Worm (Caenorhabditis elegans): ENCODE measurements around the gene E02H1.1.

The E02H1.1 gene

DNA sequence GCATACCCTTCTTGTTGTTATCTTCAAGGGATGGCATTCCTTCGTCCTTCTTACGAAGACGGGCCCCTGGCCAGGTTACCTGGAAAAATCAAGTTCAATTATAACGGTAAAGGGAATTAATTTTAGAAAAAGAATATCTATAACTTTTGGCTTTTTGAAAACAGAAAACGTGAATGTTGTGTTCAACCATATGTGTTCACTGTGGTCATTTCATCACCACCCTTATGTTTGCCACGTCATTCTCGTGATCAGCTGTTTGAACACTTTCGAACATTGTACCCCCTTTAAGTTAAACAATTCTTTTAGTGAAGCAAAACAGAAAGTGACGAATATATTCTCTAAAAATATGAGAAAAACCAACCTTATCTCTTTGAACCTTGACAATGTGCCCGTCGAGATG is 27.8 kb upstream of the E02H1.1 start:
- no peak for TF ChIP-seq aly-1 (tag; optimal IDR thresholded peaks at IDR 0.05)
- TF ChIP-seq tbx-11 (GFP tag; IDR thresholded peaks at IDR 0.05), result no peak
- TF ChIP-seq ama-1 (optimal IDR thresholded peaks at IDR 0.05), result no peak
- TF ChIP-seq hnd-1 (tag; optimal IDR thresholded peaks at IDR 0.05), result no peak
- no peak for TF ChIP-seq flt-1 (GFP tag; IDR thresholded peaks at IDR 0.05)
- TF ChIP-seq ceh-13 (GFP tag; optimal IDR thresholded peaks at IDR 0.05), result no peak
- TF ChIP-seq ets-7 (tag; optimal IDR thresholded peaks at IDR 0.05), result no peak
- TF ChIP-seq ceh-36 (tag; optimal IDR thresholded peaks at IDR 0.05), result no peak
- TF ChIP-seq pes-1 (GFP tag; IDR thresholded peaks at IDR 0.05), result no peak
- no peak for TF ChIP-seq sea-1 (GFP tag; conservative IDR thresholded peaks at IDR 0.05)
- TF ChIP-seq scrt-1 (GFP tag; IDR thresholded peaks at IDR 0.05), result no peak
- TF ChIP-seq F13C5.2 (tag; optimal IDR thresholded peaks at IDR 0.05), result no peak
- TF ChIP-seq hmg-4 (GFP tag; optimal IDR thresholded peaks at IDR 0.05), result no peak
- TF ChIP-seq B0310.2 (tag; optimal IDR thresholded peaks at IDR 0.05), result no peak
- TF ChIP-seq tbx-37 (GFP tag; conservative IDR thresholded peaks at IDR 0.05), result no peak
- no peak for TF ChIP-seq hmbx-1 (tag; optimal IDR thresholded peaks at IDR 0.05)
- no peak for TF ChIP-seq tra-4 (tag; optimal IDR thresholded peaks at IDR 0.05)

DNA sequence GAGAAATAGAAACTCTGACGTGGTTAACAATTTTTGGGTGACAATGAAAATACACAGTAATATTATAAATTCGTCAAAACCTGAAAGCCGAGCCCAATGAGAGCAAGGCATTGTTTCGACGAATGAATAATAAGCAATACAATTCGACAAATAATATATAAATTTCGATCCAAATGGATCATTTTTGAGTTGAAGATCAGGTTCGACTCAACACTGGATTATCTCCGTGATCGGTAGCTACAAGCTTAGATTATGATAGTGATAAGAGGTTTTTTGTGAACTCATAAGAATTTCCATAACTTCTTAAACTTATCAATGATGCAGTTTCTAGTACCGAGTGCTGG is 26.9 kb upstream of the E02H1.1 start:
- no peak for TF ChIP-seq B0310.2 (tag; optimal IDR thresholded peaks at IDR 0.05)
- TF ChIP-seq tbx-11 (GFP tag; IDR thresholded peaks at IDR 0.05), result no peak
- TF ChIP-seq ets-7 (tag; optimal IDR thresholded peaks at IDR 0.05), result no peak
- TF ChIP-seq ceh-36 (tag; optimal IDR thresholded peaks at IDR 0.05), result no peak
- TF ChIP-seq ama-1 (optimal IDR thresholded peaks at IDR 0.05), result no peak
- no peak for TF ChIP-seq flt-1 (GFP tag; IDR thresholded peaks at IDR 0.05)
- no peak for TF ChIP-seq pes-1 (GFP tag; IDR thresholded peaks at IDR 0.05)

- TF ChIP-seq ama-1 (optimal IDR thresholded peaks at IDR 0.05) (no peak), tbx-11 (GFP tag; IDR thresholded peaks at IDR 0.05) (no peak), pes-1 (GFP tag; IDR thresholded peaks at IDR 0.05) (no peak), B0310.2 (tag; optimal IDR thresholded peaks at IDR 0.05) (no peak), ceh-13 (GFP tag; optimal IDR thresholded peaks at IDR 0.05) (no peak), hmbx-1 (tag; optimal IDR thresholded peaks at IDR 0.05) (no peak), ceh-36 (tag; optimal IDR thresholded peaks at IDR 0.05) (no peak), hnd-1 (tag; optimal IDR thresholded peaks at IDR 0.05) (no peak), scrt-1 (GFP tag; IDR thresholded peaks at IDR 0.05) (no peak), aly-1 (tag; optimal IDR thresholded peaks at IDR 0.05) (no peak), tbx-37 (GFP tag; conservative IDR thresholded peaks at IDR 0.05) (no peak), sea-1 (GFP tag; conservative IDR thresholded peaks at IDR 0.05) (no peak)
Observed at ce11 chrII:9617039-9617901, 26.3 kb upstream of the E02H1.1 start, which contains the start of gene hal-3. Gene hal-3 (minus strand): TSS chrII:9617125.

- TF ChIP-seq ama-1 (optimal IDR thresholded peaks at IDR 0.05) (no peak), flt-1 (GFP tag; IDR thresholded peaks at IDR 0.05) (no peak), ceh-36 (tag; optimal IDR thresholded peaks at IDR 0.05) (no peak), tbx-37 (GFP tag; conservative IDR thresholded peaks at IDR 0.05) (no peak), hmbx-1 (tag; optimal IDR thresholded peaks at IDR 0.05) (no peak), hmg-4 (GFP tag; optimal IDR thresholded peaks at IDR 0.05) (no peak), F13C5.2 (tag; optimal IDR thresholded peaks at IDR 0.05) (no peak)
Observed at ce11 chrII:9614728-9615127, 23.8 kb upstream of the E02H1.1 start, which contains the start of gene hlh-6. Gene hlh-6 (minus strand): TSS chrII:9614828.

DNA sequence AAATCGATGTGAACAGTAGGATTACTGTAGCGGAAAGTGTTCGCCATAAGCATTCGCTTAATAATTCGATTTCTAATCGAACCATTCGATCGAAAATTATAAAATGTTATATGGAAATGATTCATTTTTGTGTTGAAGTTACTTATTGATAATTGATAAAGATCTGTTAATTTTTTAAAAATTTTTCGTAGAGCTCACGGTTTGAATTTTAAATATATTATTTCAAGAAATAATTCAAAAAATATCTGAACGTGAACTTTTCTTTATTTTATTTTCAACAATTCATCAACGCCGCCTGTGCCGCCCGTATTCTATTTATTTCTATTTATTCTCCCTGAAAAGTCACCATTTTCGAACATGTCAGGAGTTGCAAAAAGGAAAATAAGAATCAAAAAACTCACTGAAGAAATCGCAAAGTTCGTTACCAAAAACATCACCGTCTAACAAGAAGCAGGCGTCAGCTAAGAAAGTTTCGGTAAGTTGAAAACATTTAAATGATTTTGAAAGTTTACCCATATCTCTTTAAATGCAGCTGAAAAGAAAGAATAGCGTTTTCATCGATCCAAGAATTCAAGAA is 20.5 kb upstream of the E02H1.1 start, which contains the start of the genes T15H9.5 and T15H9.4:
TSS of gene T15H9.5 (minus strand) at position 101 of the 577 bp plus-strand sequence.
TSS of gene T15H9.4 (plus strand) at position 527 of the 577 bp plus-strand sequence.
- TF ChIP-seq flt-1 (GFP tag; IDR thresholded peaks at IDR 0.05), result no peak
- TF ChIP-seq pes-1 (GFP tag; IDR thresholded peaks at IDR 0.05), result no peak
- no peak for TF ChIP-seq hmbx-1 (tag; optimal IDR thresholded peaks at IDR 0.05)
- TF ChIP-seq B0310.2 (tag; optimal IDR thresholded peaks at IDR 0.05), result no peak
- no peak for TF ChIP-seq F13C5.2 (tag; optimal IDR thresholded peaks at IDR 0.05)
- TF ChIP-seq ama-1 (optimal IDR thresholded peaks at IDR 0.05), result no peak
- no peak for TF ChIP-seq scrt-1 (GFP tag; IDR thresholded peaks at IDR 0.05)
- no peak for TF ChIP-seq tbx-37 (GFP tag; conservative IDR thresholded peaks at IDR 0.05)
- no peak for TF ChIP-seq hmg-4 (GFP tag; optimal IDR thresholded peaks at IDR 0.05)
- no peak for TF ChIP-seq sea-1 (GFP tag; conservative IDR thresholded peaks at IDR 0.05)
- no peak for TF ChIP-seq aly-1 (tag; optimal IDR thresholded peaks at IDR 0.05)
- no peak for TF ChIP-seq tra-4 (tag; optimal IDR thresholded peaks at IDR 0.05)
- TF ChIP-seq tbx-11 (GFP tag; IDR thresholded peaks at IDR 0.05), result no peak
- no peak for TF ChIP-seq ets-7 (tag; optimal IDR thresholded peaks at IDR 0.05)
- TF ChIP-seq ceh-36 (tag; optimal IDR thresholded peaks at IDR 0.05), result no peak
- TF ChIP-seq ceh-13 (GFP tag; optimal IDR thresholded peaks at IDR 0.05), result no peak
- no peak for TF ChIP-seq hnd-1 (tag; optimal IDR thresholded peaks at IDR 0.05)

DNA sequence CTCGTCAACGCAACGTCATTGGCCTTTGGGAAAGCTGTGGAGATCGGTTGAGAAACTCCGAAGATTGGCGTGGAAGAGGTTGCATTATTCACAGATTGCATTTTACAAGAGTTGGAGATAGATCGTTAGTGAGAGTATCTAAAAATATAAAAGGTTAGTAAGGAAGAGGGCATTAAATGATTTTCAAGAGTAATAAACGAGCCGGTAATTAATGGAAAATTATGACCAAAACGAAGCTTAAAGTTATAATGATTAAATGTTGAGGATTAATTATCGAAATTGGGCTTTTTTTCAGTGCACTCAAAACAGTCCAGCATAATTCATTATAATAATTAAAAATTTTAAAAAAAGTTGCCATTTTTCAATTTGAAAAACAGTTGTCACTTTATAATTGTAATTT is 18.3 kb upstream of the E02H1.1 start, which contains the start of gene pap-2:
TSS of gene pap-2 (minus strand) at position 101 of the 400 bp plus-strand sequence.
- TF ChIP-seq ama-1 (optimal IDR thresholded peaks at IDR 0.05) (no peak), scrt-1 (GFP tag; IDR thresholded peaks at IDR 0.05) (no peak), flt-1 (GFP tag; IDR thresholded peaks at IDR 0.05) (no peak), sea-1 (GFP tag; conservative IDR thresholded peaks at IDR 0.05) (no peak), ceh-36 (tag; optimal IDR thresholded peaks at IDR 0.05) (no peak), ceh-13 (GFP tag; optimal IDR thresholded peaks at IDR 0.05) (no peak), tbx-37 (GFP tag; conservative IDR thresholded peaks at IDR 0.05) (no peak)

DNA sequence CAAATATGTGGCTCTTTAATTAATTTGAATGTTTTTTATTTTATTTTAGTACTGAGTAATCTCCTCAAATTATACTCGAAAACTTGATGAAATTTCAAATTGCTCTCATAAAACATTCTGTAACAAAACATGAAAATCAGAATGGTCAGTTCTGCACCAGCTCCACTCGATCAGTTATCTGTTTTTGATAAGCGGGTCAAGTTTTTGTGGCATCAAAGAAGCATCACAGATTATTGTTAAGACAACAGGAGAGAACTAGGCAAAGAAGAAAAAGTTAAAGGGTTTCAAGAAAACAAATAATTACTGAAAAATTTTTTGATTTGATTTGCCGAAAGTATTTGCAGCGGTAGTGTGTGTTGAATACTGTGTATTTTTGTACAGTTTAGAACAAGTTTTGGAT is 16.2 kb upstream of the E02H1.1 start:
- TF ChIP-seq flt-1 (GFP tag; IDR thresholded peaks at IDR 0.05) (no peak), tbx-11 (GFP tag; IDR thresholded peaks at IDR 0.05) (no peak), F13C5.2 (tag; optimal IDR thresholded peaks at IDR 0.05) (no peak), tbx-37 (GFP tag; conservative IDR thresholded peaks at IDR 0.05) (no peak), B0310.2 (tag; optimal IDR thresholded peaks at IDR 0.05) (no peak), ets-7 (tag; optimal IDR thresholded peaks at IDR 0.05) (no peak), ceh-13 (GFP tag; optimal IDR thresholded peaks at IDR 0.05) (no peak), hmg-4 (GFP tag; optimal IDR thresholded peaks at IDR 0.05) (no peak), ceh-36 (tag; optimal IDR thresholded peaks at IDR 0.05) (no peak), scrt-1 (GFP tag; IDR thresholded peaks at IDR 0.05) (no peak), hnd-1 (tag; optimal IDR thresholded peaks at IDR 0.05) (no peak), hmbx-1 (tag; optimal IDR thresholded peaks at IDR 0.05) (no peak)
